Fruit fly (Drosophila melanogaster) whole organism, embryonic: Measurements from ENCODE around the gene CG4382.
A peak's percentile ranks its signal among the peaks of the same experiment; 100 is the strongest.

Experiments used
- Atf6 ChIP-seq: fragments of 200-800 bp; sonication (Bioruptor generic); IDR thresholded peaks from 2 replicates; pipeline ENCODE4 v1.3.6; 2022; ENCODE audit warnings: missing biosample characterization, missing genetic modification characterization
- Bteb2 ChIP-seq: fragments of 200-800 bp; sonication (Bioruptor generic); optimal IDR thresholded peaks from 2 replicates; lab custom pipeline; 2016; ENCODE audit warnings: missing biosample characterization, missing genetic modification characterization
- CG11696 ChIP-seq: fragments of 200-800 bp; sonication (Bioruptor generic); IDR thresholded peaks from 2 replicates; pipeline ENCODE4 v1.3.6; 2022; ENCODE audit warnings: missing biosample characterization, missing genetic modification characterization
- CG13894 ChIP-seq: fragments of 200-800 bp; sonication (Bioruptor generic); optimal IDR thresholded peaks from 3 replicates; lab custom pipeline; 2018; ENCODE audit warnings: missing biosample characterization, mild to moderate bottlenecking, missing genetic modification characterization, moderate library complexity
- CG15011 ChIP-seq: fragments of 200-800 bp; sonication (Bioruptor generic); optimal IDR thresholded peaks from 3 replicates; lab custom pipeline; 2018; ENCODE audit warnings: missing biosample characterization, mild to moderate bottlenecking, missing genetic modification characterization
- CG15514 ChIP-seq: fragments of 200-800 bp; sonication (Bioruptor generic); optimal IDR thresholded peaks from 3 replicates; lab custom pipeline; 2017; ENCODE audit warnings: missing biosample characterization, missing genetic modification characterization, mild to moderate bottlenecking, moderate library complexity, missing genetic modification reagents
- CG15696 ChIP-seq: fragments of 200-800 bp; sonication (Bioruptor generic); optimal IDR thresholded peaks from 2 replicates; lab custom pipeline; 2019; ENCODE audit warnings: missing biosample characterization, mild to moderate bottlenecking, missing genetic modification characterization, moderate library complexity
- CG16813 ChIP-seq: fragments of 200-800 bp; sonication (Bioruptor generic); IDR thresholded peaks from 3 replicates; pipeline ENCODE4 v1.3.6; 2022; ENCODE audit warnings: missing biosample characterization, missing genetic modification characterization; ENCODE audit not compliant: partially characterized antibody
- CG17361 ChIP-seq: fragments of 200-800 bp; sonication (Bioruptor generic); IDR thresholded peaks from 3 replicates; pipeline ENCODE4 v1.3.6; 2022; ENCODE audit warnings: missing biosample characterization, missing genetic modification characterization
- CG17612 ChIP-seq: fragments of 200-800 bp; sonication (Bioruptor generic); IDR thresholded peaks from 2 replicates; pipeline ENCODE4 v1.3.6; 2022; ENCODE audit warnings: missing biosample characterization, missing genetic modification characterization
- CG18619 ChIP-seq: fragments of 200-800 bp; sonication (Bioruptor generic); optimal IDR thresholded peaks from 3 replicates; lab custom pipeline; 2017; ENCODE audit warnings: missing biosample characterization, mild to moderate bottlenecking, missing genetic modification characterization
- CG18764 ChIP-seq: fragments of 200-800 bp; sonication (Bioruptor generic); optimal IDR thresholded peaks from 3 replicates; lab custom pipeline; 2016; ENCODE audit warnings: missing biosample characterization, missing genetic modification characterization
- CG2120 ChIP-seq: fragments of 200-800 bp; sonication (Bioruptor generic); optimal IDR thresholded peaks from 3 replicates; lab custom pipeline; 2016; ENCODE audit warnings: missing biosample characterization, missing genetic modification characterization
- CG34376 ChIP-seq: fragments of 200-800 bp; sonication (Bioruptor generic); optimal IDR thresholded peaks from 2 replicates; lab custom pipeline; 2018; ENCODE audit warnings: missing biosample characterization, mild to moderate bottlenecking, missing genetic modification characterization
- CG6254 ChIP-seq: fragments of 200-800 bp; sonication (Bioruptor generic); optimal IDR thresholded peaks from 3 replicates; lab custom pipeline; 2017; ENCODE audit warnings: mild to moderate bottlenecking, missing biosample characterization, missing genetic modification reagents, missing genetic modification characterization
- CG6272 ChIP-seq: fragments of 200-800 bp; sonication (Bioruptor generic); IDR thresholded peaks from 2 replicates; pipeline ENCODE4 v1.3.6; 2022; ENCODE audit warnings: missing biosample characterization, missing genetic modification characterization
- CG7357 ChIP-seq: fragments of 200-800 bp; sonication (Bioruptor generic); IDR thresholded peaks from 3 replicates; pipeline ENCODE4 v1.3.6; 2022; ENCODE audit warnings: missing biosample characterization, missing genetic modification characterization
- CG7556 ChIP-seq: fragments of 200-800 bp; sonication (Bioruptor generic); optimal IDR thresholded peaks from 2 replicates; lab custom pipeline; 2017; ENCODE audit warnings: missing biosample characterization, mild to moderate bottlenecking, missing genetic modification characterization
- CG8290 ChIP-seq, 3 experiments: fragments of 200-800 bp; sonication (Bioruptor generic); optimal IDR thresholded peaks; 2 replicates each; lab custom pipeline; 2016 to 2019; ENCODE audit warnings: missing biosample characterization in 3 of 3, missing genetic modification characterization in 3 of 3, mild to moderate bottlenecking in 2 of 3, moderate library complexity in 1 of 3
- CG9932 ChIP-seq: fragments of 200-800 bp; sonication (Bioruptor generic); IDR thresholded peaks from 2 replicates; pipeline ENCODE4 v1.3.6; 2022; ENCODE audit warnings: missing biosample characterization, missing genetic modification characterization
- Drgx ChIP-seq: fragments of 200-800 bp; sonication (Bioruptor generic); IDR thresholded peaks from 2 replicates; pipeline ENCODE4 v1.3.6; 2022; ENCODE audit warnings: missing biosample characterization, missing genetic modification characterization
- Elba2 ChIP-seq: fragments of 200-800 bp; sonication (Bioruptor generic); optimal IDR thresholded peaks from 3 replicates; lab custom pipeline; 2016; ENCODE audit warnings: missing biosample characterization, missing genetic modification characterization
- Fer3 ChIP-seq: fragments of 200-800 bp; sonication (Bioruptor generic); optimal IDR thresholded peaks from 2 replicates; lab custom pipeline; 2018; ENCODE audit warnings: missing biosample characterization, mild to moderate bottlenecking, missing genetic modification characterization, moderate library complexity
- Gsc ChIP-seq: fragments of 200-800 bp; sonication (Bioruptor generic); IDR thresholded peaks from 2 replicates; pipeline ENCODE4 v1.3.6; 2022; ENCODE audit warnings: missing biosample characterization, missing genetic modification characterization
- HLH3B ChIP-seq: fragments of 200-800 bp; sonication (Bioruptor generic); IDR thresholded peaks from 2 replicates; pipeline ENCODE4 v1.3.6; 2022; ENCODE audit warnings: missing biosample characterization, missing genetic modification characterization
- Hmr ChIP-seq: fragments of 200-800 bp; sonication (Bioruptor generic); optimal IDR thresholded peaks from 3 replicates; lab custom pipeline; 2017; ENCODE audit warnings: mild to moderate bottlenecking, missing biosample characterization, missing genetic modification reagents, missing genetic modification characterization
- NFAT ChIP-seq: fragments of 200-800 bp; sonication (Bioruptor generic); IDR thresholded peaks from 2 replicates; pipeline ENCODE4 v1.3.6; 2022; ENCODE audit warnings: missing biosample characterization, missing genetic modification characterization
- Ravus ChIP-seq: fragments of 200-800 bp; sonication (Bioruptor generic); IDR thresholded peaks from 2 replicates; pipeline ENCODE4 v1.3.6; 2022; ENCODE audit warnings: missing biosample characterization, missing genetic modification characterization
- Ssrp ChIP-seq: fragments of 200-800 bp; sonication (Bioruptor generic); optimal IDR thresholded peaks from 2 replicates; lab custom pipeline; 2018; ENCODE audit warnings: missing biosample characterization, mild to moderate bottlenecking, missing genetic modification characterization, moderate library complexity
- Trl ChIP-seq, 3 experiments: fragments of >200 bp in 2 of 3; fragments of 200-800 bp in 1 of 3; sonication (Bioruptor generic) in 1 of 3; optimal IDR thresholded peaks; 2 replicates in 1 of 3; 3 replicates in 2 of 3; lab custom pipeline; 2016 to 2017; ENCODE audit warnings: missing biosample characterization in 1 of 3, missing genetic modification characterization in 1 of 3
- ara ChIP-seq: fragments of 200-800 bp; sonication (Bioruptor generic); IDR thresholded peaks from 2 replicates; pipeline ENCODE4 v1.3.6; 2022; ENCODE audit warnings: missing biosample characterization, missing genetic modification characterization
- ato ChIP-seq: fragments of 200-800 bp; sonication (Bioruptor generic); IDR thresholded peaks from 2 replicates; pipeline ENCODE4 v1.3.6; 2022; ENCODE audit warnings: missing biosample characterization, missing genetic modification characterization; ENCODE audit not compliant: partially characterized antibody
- bab2 ChIP-seq: fragments of 200-800 bp; sonication (Bioruptor generic); optimal IDR thresholded peaks from 2 replicates; lab custom pipeline; 2016; ENCODE audit warnings: missing biosample characterization, missing genetic modification characterization
- bsh ChIP-seq, 2 experiments: fragments of 200-800 bp; sonication (Bioruptor generic); optimal IDR thresholded peaks; 2 replicates each; lab custom pipeline; 2017 to 2018; ENCODE audit warnings: mild to moderate bottlenecking in 2 of 2, missing biosample characterization in 2 of 2, missing genetic modification characterization in 2 of 2, moderate library complexity in 1 of 2
- dmrt99B ChIP-seq: fragments of 200-800 bp; sonication (Bioruptor generic); optimal IDR thresholded peaks from 2 replicates; lab custom pipeline; 2018; ENCODE audit warnings: missing biosample characterization, mild to moderate bottlenecking, missing genetic modification characterization, moderate library complexity
- esg ChIP-seq: fragments of 200-800 bp; sonication (Bioruptor generic); conservative IDR thresholded peaks from 2 replicates; pipeline ENCODE4 v1.3.6; 2022; ENCODE audit warnings: missing biosample characterization, missing genetic modification characterization
- gem ChIP-seq: fragments of 200-800 bp; sonication (Bioruptor generic); optimal IDR thresholded peaks from 2 replicates; lab custom pipeline; 2019; ENCODE audit warnings: missing biosample characterization, mild to moderate bottlenecking, missing genetic modification characterization, moderate library complexity
- kay ChIP-seq: fragments of 200-800 bp; sonication (Bioruptor generic); optimal IDR thresholded peaks from 2 replicates; lab custom pipeline; 2016; ENCODE audit warnings: missing biosample characterization, missing genetic modification characterization
- lbe ChIP-seq: fragments of 200-800 bp; sonication (Bioruptor generic); optimal IDR thresholded peaks from 2 replicates; lab custom pipeline; 2016; ENCODE audit warnings: missing biosample characterization, mild to moderate bottlenecking, missing genetic modification characterization
- mirr ChIP-seq: fragments of 200-800 bp; sonication (Bioruptor generic); optimal IDR thresholded peaks from 3 replicates; lab custom pipeline; 2018; ENCODE audit warnings: missing biosample characterization, mild to moderate bottlenecking, missing genetic modification characterization
- nau ChIP-seq: fragments of 200-800 bp; sonication (Bioruptor generic); optimal IDR thresholded peaks from 3 replicates; lab custom pipeline; 2017; ENCODE audit warnings: missing biosample characterization, mild to moderate bottlenecking, missing genetic modification characterization, missing genetic modification reagents
- pros ChIP-seq: fragments of 200-800 bp; sonication (Bioruptor generic); optimal IDR thresholded peaks from 3 replicates; lab custom pipeline; 2019; ENCODE audit warnings: missing biosample characterization, mild to moderate bottlenecking, missing genetic modification characterization, moderate library complexity
- psq ChIP-seq: fragments of 200-800 bp; sonication (Bioruptor generic); optimal IDR thresholded peaks from 2 replicates; lab custom pipeline; 2017; ENCODE audit warnings: missing biosample characterization, missing genetic modification characterization
- ranshi ChIP-seq: fragments of 200-800 bp; sonication (Bioruptor generic); IDR thresholded peaks from 2 replicates; pipeline ENCODE4 v1.3.6; 2022; ENCODE audit warnings: missing biosample characterization, missing genetic modification characterization
- sens-2 ChIP-seq: fragments of 200-800 bp; sonication (Bioruptor generic); IDR thresholded peaks from 2 replicates; pipeline ENCODE4 v1.3.6; 2022; ENCODE audit warnings: missing biosample characterization, missing genetic modification characterization
- slbo ChIP-seq: fragments of 200-800 bp; sonication (Bioruptor generic); IDR thresholded peaks from 2 replicates; pipeline ENCODE4 v1.3.6; 2022; ENCODE audit warnings: missing biosample characterization, missing genetic modification characterization
- sob ChIP-seq: fragments of 200-800 bp; sonication (Bioruptor generic); IDR thresholded peaks from 2 replicates; pipeline ENCODE4 v1.3.6; 2022; ENCODE audit warnings: missing biosample characterization, missing genetic modification characterization
- sr ChIP-seq: fragments of 200-800 bp; sonication (Bioruptor generic); IDR thresholded peaks from 3 replicates; pipeline ENCODE4 v1.3.6; 2022; ENCODE audit warnings: missing biosample characterization, missing genetic modification characterization
- vvl ChIP-seq: fragments of 200-800 bp; sonication (Bioruptor generic); IDR thresholded peaks from 2 replicates; pipeline ENCODE4 v1.3.6; 2022; ENCODE audit warnings: missing biosample characterization, missing genetic modification characterization
- zfh2 ChIP-seq: fragments of 200-800 bp; sonication (Bioruptor generic); optimal IDR thresholded peaks from 2 replicates; lab custom pipeline; 2016; ENCODE audit warnings: missing biosample characterization, missing genetic modification characterization

Gene CG4382

DNA sequence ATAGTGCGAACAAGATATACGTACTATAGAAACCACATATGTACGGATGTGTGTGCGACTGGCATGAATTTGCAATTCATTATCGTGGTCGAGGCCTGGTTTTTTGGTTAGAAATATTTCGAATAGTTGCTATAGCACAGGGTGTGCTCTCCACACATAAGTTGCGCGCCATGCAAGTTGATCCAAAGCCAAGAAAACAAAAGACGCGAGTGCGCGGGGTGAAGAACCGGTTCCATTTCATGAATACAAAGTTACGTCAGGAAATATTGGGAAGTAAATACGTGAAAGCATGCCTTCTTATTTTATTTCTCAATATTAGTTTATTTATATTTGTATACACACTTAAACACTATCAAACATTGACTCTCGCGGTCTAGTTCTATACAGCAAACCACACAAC lies 13.2 kb upstream of the CG4382 start (continued):
- TF ChIP-seq CG17361 (GFP tag; lab: Robert Waterston, UW): 0 out of 3 replicates have a peak, but pooled peaks have one; percentile 11
- peak; percentile 95 for TF ChIP-seq CG15514 (GFP tag; lab: Kevin White, UChicago)
- peak; percentile 12 for TF ChIP-seq CG7556
- TF ChIP-seq CG17612: no peak
- TF ChIP-seq HLH3B (GFP tag; lab: Robert Waterston, UW): peak; percentile 17; the same call in 1 of the 2 replicates
- TF ChIP-seq dmrt99B (tag; lab: Kevin White, UChicago): peak; percentile 4
- TF ChIP-seq CG8290 (GFP tag; optimal IDR thresholded peaks at IDR 0.05; lab: Kevin White, UChicago): no peak
- peak in 1 of 2 experiments; percentile 34 for TF ChIP-seq CG8290 (tag; optimal IDR thresholded peaks at IDR 0.05; lab: Kevin White, UChicago)
- peak; percentile 18 for TF ChIP-seq bab2 (GFP tag; lab: Kevin White, UChicago)
- peak in 1 of 2 experiments; percentile 64 for TF ChIP-seq bsh (GFP tag; optimal IDR thresholded peaks at IDR 0.05; lab: Kevin White, UChicago)
- no peak for TF ChIP-seq CG18764 (GFP tag; lab: Kevin White, UChicago)
- peak; percentile 99 for TF ChIP-seq CG6254 (GFP tag; lab: Kevin White, UChicago)
- peak; percentile 54; the same call in 1 of the 2 replicates for TF ChIP-seq slbo
- no peak for TF ChIP-seq CG7357
- no peak for TF ChIP-seq sr (GFP tag; lab: Robert Waterston, UW)
- no peak for TF ChIP-seq sens-2 (GFP tag; lab: Robert Waterston, UW)
- TF ChIP-seq CG15696 (tag; lab: Kevin White, UChicago): peak; percentile 3
- peak; percentile 65 for TF ChIP-seq gem
- TF ChIP-seq ranshi: 0 out of 2 replicates have a peak, but pooled peaks have one; percentile 38
- no peak for TF ChIP-seq Elba2
- peak; percentile 46 for TF ChIP-seq Drgx (GFP tag; lab: Robert Waterston, UW)
- TF ChIP-seq esg (GFP tag; lab: Robert Waterston, UW): no peak
- peak; percentile 39 for TF ChIP-seq Fer3
- TF ChIP-seq CG34376: no peak
- no peak for TF ChIP-seq CG6272 (GFP tag; lab: Robert Waterston, UW)
- TF ChIP-seq ato (GFP tag; lab: Robert Waterston, UW): no peak
- TF ChIP-seq vvl: peak; percentile 43
- no peak for TF ChIP-seq zfh2
- TF ChIP-seq Ravus (GFP tag; lab: Robert Waterston, UW): no peak
- TF ChIP-seq Ssrp: peak; percentile 41
- TF ChIP-seq mirr (GFP tag; lab: Kevin White, UChicago): peak; percentile 40
- TF ChIP-seq CG13894 (tag; lab: Kevin White, UChicago): peak; percentile 56
- TF ChIP-seq ara (GFP tag; lab: Robert Waterston, UW): peak; percentile 35; the same call in 1 of the 2 replicates
- TF ChIP-seq NFAT (GFP tag; lab: Robert Waterston, UW): peak; percentile 38; the same call in 1 of the 2 replicates
- TF ChIP-seq CG16813 (GFP tag; lab: Robert Waterston, UW): no peak
- 0 out of 2 replicates have a peak, but pooled peaks have one; percentile 22 for TF ChIP-seq Atf6 (GFP tag; lab: Robert Waterston, UW)
- peak; percentile 21 for TF ChIP-seq kay
- no peak for TF ChIP-seq lbe (GFP tag; lab: Kevin White, UChicago)
- TF ChIP-seq CG2120 (GFP tag; lab: Kevin White, UChicago): peak; percentile 9
- TF ChIP-seq Trl (optimal IDR thresholded peaks at IDR 0.05; lab: Kevin White, UChicago): no peak
- TF ChIP-seq Trl (GFP tag; optimal IDR thresholded peaks at IDR 0.05; lab: Kevin White, UChicago): no peak
- TF ChIP-seq CG18619: no peak
- TF ChIP-seq CG9932 (GFP tag; lab: Robert Waterston, UW): peak; percentile 43; the same call in 1 of the 2 replicates
- no peak for TF ChIP-seq nau (GFP tag; lab: Kevin White, UChicago)
- TF ChIP-seq CG11696 (GFP tag; lab: Robert Waterston, UW): peak; percentile 7; the same call in 1 of the 2 replicates
- peak; percentile 33 for TF ChIP-seq CG15011 (GFP tag; lab: Kevin White, UChicago)
- peak; percentile 20 for TF ChIP-seq Hmr (GFP tag; lab: Kevin White, UChicago)
- TF ChIP-seq pros: no peak
- no peak for TF ChIP-seq psq
- no peak for TF ChIP-seq Gsc (GFP tag; lab: Robert Waterston, UW)
- peak; percentile 20 for TF ChIP-seq Bteb2 (GFP tag; lab: Kevin White, UChicago)
- peak; percentile 44; the same call in 1 of the 2 replicates for TF ChIP-seq sob (GFP tag; lab: Robert Waterston, UW)
